Worm (Caenorhabditis elegans): ENCODE measurements around the gene F28B4.3.

ce11 chrX:3220267-3220666 is 14.9 kb downstream of the F28B4.3 start, which contains the start of gene rgl-1:
- TF ChIP-seq T22C8.4 (GFP tag; IDR thresholded peaks at IDR 0.05): no peak
- no peak for TF ChIP-seq tab-1 (GFP tag; IDR thresholded peaks at IDR 0.05)
- no peak for TF ChIP-seq ref-1 (GFP tag; conservative IDR thresholded peaks at IDR 0.05)
- no peak for TF ChIP-seq med-1 (GFP tag; optimal IDR thresholded peaks at IDR 0.05; ENCODE audit: insufficient read depth)
- TF ChIP-seq klf-2 (GFP tag; conservative IDR thresholded peaks at IDR 0.05): no peak
- no peak for TF ChIP-seq ztf-23 (GFP tag; IDR thresholded peaks at IDR 0.05)
- no peak for TF ChIP-seq ztf-29 (GFP tag; IDR thresholded peaks at IDR 0.05)
- no peak for TF ChIP-seq flt-1 (GFP tag; IDR thresholded peaks at IDR 0.05)
- no peak for TF ChIP-seq cog-1 (tag; optimal IDR thresholded peaks at IDR 0.05)

All from whole organism, midembryonic.